Worm (Caenorhabditis elegans): ENCODE results near the gene C09E8.6.

The C09E8.6 gene

ce11 chrII:556185-556584, at the start of gene C09E8.6, which contains the start of gene C09E8.1:
C09E8.6 (plus strand) TSS chrII:556497.
C09E8.1 (plus strand) TSS chrII:556485.
- TF ChIP-seq tbx-11 (GFP tag; IDR thresholded peaks at IDR 0.05): no peak
- TF ChIP-seq aly-1 (tag; optimal IDR thresholded peaks at IDR 0.05): no peak
- TF ChIP-seq F13C5.2 (tag; optimal IDR thresholded peaks at IDR 0.05): no peak
- TF ChIP-seq flt-1 (GFP tag; IDR thresholded peaks at IDR 0.05): no peak
- TF ChIP-seq B0310.2 (tag; optimal IDR thresholded peaks at IDR 0.05): no peak
- no peak for TF ChIP-seq ceh-36 (tag; optimal IDR thresholded peaks at IDR 0.05)
- no peak for TF ChIP-seq hnd-1 (tag; optimal IDR thresholded peaks at IDR 0.05)
- no peak for TF ChIP-seq ets-7 (tag; optimal IDR thresholded peaks at IDR 0.05)
- TF ChIP-seq pes-1 (GFP tag; IDR thresholded peaks at IDR 0.05): no peak

ce11 chrII:508603-509002, 47.7 kb upstream of the C09E8.6 start:
- TF ChIP-seq scrt-1 (GFP tag; IDR thresholded peaks at IDR 0.05) (no peak), F13C5.2 (tag; optimal IDR thresholded peaks at IDR 0.05) (no peak), ceh-36 (tag; optimal IDR thresholded peaks at IDR 0.05) (no peak), aly-1 (tag; optimal IDR thresholded peaks at IDR 0.05) (no peak), ets-7 (tag; optimal IDR thresholded peaks at IDR 0.05) (no peak), sea-1 (GFP tag; conservative IDR thresholded peaks at IDR 0.05) (no peak), flt-1 (GFP tag; IDR thresholded peaks at IDR 0.05) (no peak), hnd-1 (tag; optimal IDR thresholded peaks at IDR 0.05) (no peak), tbx-37 (GFP tag; conservative IDR thresholded peaks at IDR 0.05) (no peak), hmg-4 (GFP tag; optimal IDR thresholded peaks at IDR 0.05) (no peak), tra-4 (tag; optimal IDR thresholded peaks at IDR 0.05) (no peak)

- no peak for TF ChIP-seq ama-1 (optimal IDR thresholded peaks at IDR 0.05)
Measured at ce11 chrII:509230-509629, 47.1 kb upstream of the C09E8.6 start, which contains the start of gene srh-105. srh-105 (minus strand) TSS chrII:509330.

ce11 chrII:511968-512367, 44.3 kb upstream of the C09E8.6 start:
- TF ChIP-seq ets-7 (tag; optimal IDR thresholded peaks at IDR 0.05) (no peak), ceh-36 (tag; optimal IDR thresholded peaks at IDR 0.05) (no peak), ceh-13 (GFP tag; optimal IDR thresholded peaks at IDR 0.05) (no peak), ama-1 (optimal IDR thresholded peaks at IDR 0.05) (no peak), hmbx-1 (tag; optimal IDR thresholded peaks at IDR 0.05) (no peak), tra-4 (tag; optimal IDR thresholded peaks at IDR 0.05) (no peak), B0310.2 (tag; optimal IDR thresholded peaks at IDR 0.05) (no peak), pes-1 (GFP tag; IDR thresholded peaks at IDR 0.05) (no peak)

ce11 chrII:512630-513029, 43.7 kb upstream of the C09E8.6 start:
- TF ChIP-seq ceh-13 (GFP tag; optimal IDR thresholded peaks at IDR 0.05) (no peak), tra-4 (tag; optimal IDR thresholded peaks at IDR 0.05) (no peak), sea-1 (GFP tag; conservative IDR thresholded peaks at IDR 0.05) (no peak), tbx-11 (GFP tag; IDR thresholded peaks at IDR 0.05) (no peak), tbx-37 (GFP tag; conservative IDR thresholded peaks at IDR 0.05) (no peak), F13C5.2 (tag; optimal IDR thresholded peaks at IDR 0.05) (no peak), B0310.2 (tag; optimal IDR thresholded peaks at IDR 0.05) (no peak), hmbx-1 (tag; optimal IDR thresholded peaks at IDR 0.05) (no peak), ama-1 (optimal IDR thresholded peaks at IDR 0.05) (no peak), hnd-1 (tag; optimal IDR thresholded peaks at IDR 0.05) (no peak), aly-1 (tag; optimal IDR thresholded peaks at IDR 0.05) (no peak), ets-7 (tag; optimal IDR thresholded peaks at IDR 0.05) (no peak), pes-1 (GFP tag; IDR thresholded peaks at IDR 0.05) (no peak), ceh-36 (tag; optimal IDR thresholded peaks at IDR 0.05) (no peak), flt-1 (GFP tag; IDR thresholded peaks at IDR 0.05) (no peak), hmg-4 (GFP tag; optimal IDR thresholded peaks at IDR 0.05) (no peak), scrt-1 (GFP tag; IDR thresholded peaks at IDR 0.05) (no peak)

- TF ChIP-seq hnd-1 (tag; optimal IDR thresholded peaks at IDR 0.05) (no peak), ceh-13 (GFP tag; optimal IDR thresholded peaks at IDR 0.05) (no peak), B0310.2 (tag; optimal IDR thresholded peaks at IDR 0.05) (no peak)
Measured at ce11 chrII:515765-516164, 40.5 kb upstream of the C09E8.6 start, which contains the start of gene mab-9. mab-9 (plus strand) TSS chrII:516024.

- TF ChIP-seq tbx-11 (GFP tag; IDR thresholded peaks at IDR 0.05) (no peak), hmbx-1 (tag; optimal IDR thresholded peaks at IDR 0.05) (no peak), B0310.2 (tag; optimal IDR thresholded peaks at IDR 0.05) (no peak), aly-1 (tag; optimal IDR thresholded peaks at IDR 0.05) (no peak), hnd-1 (tag; optimal IDR thresholded peaks at IDR 0.05) (no peak), F13C5.2 (tag; optimal IDR thresholded peaks at IDR 0.05) (no peak), sea-1 (GFP tag; conservative IDR thresholded peaks at IDR 0.05) (no peak)
Measured at ce11 chrII:521720-522119, 34.6 kb upstream of the C09E8.6 start.

ce11 chrII:522302-522701, 34.0 kb upstream of the C09E8.6 start, which contains the start of gene slc-36.2:
slc-36.2 (plus strand) TSS chrII:522602.
- TF ChIP-seq ama-1 (optimal IDR thresholded peaks at IDR 0.05) (no peak), tra-4 (tag; optimal IDR thresholded peaks at IDR 0.05) (no peak), tbx-11 (GFP tag; IDR thresholded peaks at IDR 0.05) (no peak), hnd-1 (tag; optimal IDR thresholded peaks at IDR 0.05) (no peak), F13C5.2 (tag; optimal IDR thresholded peaks at IDR 0.05) (no peak), ceh-36 (tag; optimal IDR thresholded peaks at IDR 0.05) (no peak), sea-1 (GFP tag; conservative IDR thresholded peaks at IDR 0.05) (no peak), pes-1 (GFP tag; IDR thresholded peaks at IDR 0.05) (no peak), B0310.2 (tag; optimal IDR thresholded peaks at IDR 0.05) (no peak), tbx-37 (GFP tag; conservative IDR thresholded peaks at IDR 0.05) (no peak), scrt-1 (GFP tag; IDR thresholded peaks at IDR 0.05) (no peak), ets-7 (tag; optimal IDR thresholded peaks at IDR 0.05) (no peak), hmbx-1 (tag; optimal IDR thresholded peaks at IDR 0.05) (no peak), flt-1 (GFP tag; IDR thresholded peaks at IDR 0.05) (no peak), hmg-4 (GFP tag; optimal IDR thresholded peaks at IDR 0.05) (no peak), ceh-13 (GFP tag; optimal IDR thresholded peaks at IDR 0.05) (no peak), aly-1 (tag; optimal IDR thresholded peaks at IDR 0.05) (no peak)
